Worm (Caenorhabditis elegans) whole organism, L4 larva: Measurements from ENCODE around the gene igcm-4.

Source experiments
- F49E8.2 ChIP-seq: sonication (generic microtip); optimal IDR thresholded peaks from 2 replicates; lab custom pipeline; 2016; ENCODE audit warnings: missing compliant biosample characterization, mild to moderate bottlenecking, missing genetic modification characterization, borderline replicate concordance
- T26A8.4 ChIP-seq: fragments of 200-800 bp; sonication (Bioruptor generic); IDR thresholded peaks from 2 replicates; pipeline ENCODE4 v1.3.6; 2022; ENCODE audit warnings: missing genetic modification characterization, missing compliant biosample characterization
- Y105C5A.15 ChIP-seq: fragments of 200-800 bp; sonication (Bioruptor generic); IDR thresholded peaks from 2 replicates; pipeline ENCODE4 v1.3.6; 2022; ENCODE audit warnings: missing genetic modification characterization, missing compliant biosample characterization
- aha-1 ChIP-seq: fragments of 150-350 bp; peaks from one replicate; lab custom pipeline; 2014; ENCODE audit warnings: missing biosample characterization, missing genetic modification characterization
- aly-2 ChIP-seq: sonication (generic microtip); optimal IDR thresholded peaks from 2 replicates; lab custom pipeline; 2018; ENCODE audit warnings: missing biosample characterization, missing genetic modification characterization
- ama-1 ChIP-seq: fragments of 150-350 bp; optimal IDR thresholded peaks from 2 replicates; lab custom pipeline; 2014; ENCODE audit warnings: inconsistent platforms, mixed read lengths
- arid-1 ChIP-seq: fragments of 200-800 bp; sonication (Bioruptor generic); conservative IDR thresholded peaks from 2 replicates; pipeline ENCODE4 v1.3.6; 2022; ENCODE audit warnings: missing genetic modification reagents, missing genetic modification characterization, missing compliant biosample characterization
- ceh-20 ChIP-seq: fragments of 200-800 bp; sonication (Bioruptor generic); IDR thresholded peaks from 2 replicates; pipeline ENCODE4 v1.3.6; 2022; ENCODE audit warnings: missing genetic modification reagents, missing genetic modification characterization, missing compliant biosample characterization
- ceh-62 ChIP-seq: sonication (generic microtip); optimal IDR thresholded peaks from 2 replicates; lab custom pipeline; 2017; ENCODE audit warnings: missing biosample characterization, missing genetic modification characterization
- daf-16 ChIP-seq, 3 experiments: sonication (generic microtip); optimal IDR thresholded peaks; 2 replicates each; lab custom pipeline; 2016 to 2017; ENCODE audit warnings: missing genetic modification characterization in 3 of 3, missing genetic modification reagents in 3 of 3, mild to moderate bottlenecking in 2 of 3, missing compliant biosample characterization in 2 of 3, missing biosample characterization in 1 of 3, moderate library complexity in 1 of 3
- dmd-6 ChIP-seq: fragments of 200-800 bp; sonication (Bioruptor generic); IDR thresholded peaks from 2 replicates; pipeline ENCODE4 v1.3.6; 2022; ENCODE audit warnings: missing genetic modification reagents, missing genetic modification characterization, missing compliant biosample characterization
- dpl-1 ChIP-seq: fragments of 150-350 bp; optimal IDR thresholded peaks from 2 replicates; lab custom pipeline; 2014; ENCODE audit warnings: missing biosample characterization, missing genetic modification reagents, missing genetic modification characterization
- duxl-1 ChIP-seq: sonication (generic microtip); optimal IDR thresholded peaks from 2 replicates; lab custom pipeline; 2016; ENCODE audit warnings: mild to moderate bottlenecking, missing genetic modification characterization, moderate library complexity, missing compliant biosample characterization; ENCODE audit not compliant: poor library complexity
- dve-1 ChIP-seq: sonication (generic microtip); optimal IDR thresholded peaks from 2 replicates; lab custom pipeline; 2017; ENCODE audit warnings: antibody characterized with exemption, mild to moderate bottlenecking, missing genetic modification characterization, missing compliant biosample characterization; ENCODE audit not compliant: insufficient read depth
- egl-27 ChIP-seq: sonication (generic microtip); optimal IDR thresholded peaks from 3 replicates; lab custom pipeline; 2017; ENCODE audit warnings: missing biosample characterization, missing genetic modification reagents, missing genetic modification characterization
- hlh-11 ChIP-seq: fragments of 200-800 bp; sonication (Bioruptor generic); optimal IDR thresholded peaks from 2 replicates; lab custom pipeline; 2018; ENCODE audit warnings: mild to moderate bottlenecking, missing genetic modification characterization, missing compliant biosample characterization
- hlh-30 ChIP-seq: sonication (generic microtip); optimal IDR thresholded peaks from 2 replicates; lab custom pipeline; 2017; ENCODE audit warnings: antibody characterized with exemption, mild to moderate bottlenecking, missing genetic modification characterization, missing compliant biosample characterization; ENCODE audit not compliant: insufficient read depth
- lin-1 ChIP-seq: fragments of 200-800 bp; sonication (Bioruptor generic); IDR thresholded peaks from 2 replicates; pipeline ENCODE4 v1.3.6; 2022; ENCODE audit warnings: missing genetic modification reagents, missing genetic modification characterization, missing compliant biosample characterization
- lin-29 ChIP-seq: fragments of 200-800 bp; sonication (Bioruptor generic); IDR thresholded peaks from 2 replicates; pipeline ENCODE4 v1.3.6; 2022; ENCODE audit warnings: missing genetic modification reagents, missing genetic modification characterization, missing compliant biosample characterization
- lin-38 ChIP-seq: fragments of 200-800 bp; sonication (Bioruptor generic); IDR thresholded peaks from 2 replicates; pipeline ENCODE4 v1.3.6; 2022; ENCODE audit warnings: missing genetic modification reagents, missing genetic modification characterization, missing compliant biosample characterization
- mdl-1 ChIP-seq, 2 experiments: fragments of 150-350 bp in 1 of 2; sonication (generic microtip) in 1 of 2; optimal IDR thresholded peaks; 2 replicates each; lab custom pipeline; 2014 to 2017; ENCODE audit warnings: missing biosample characterization in 2 of 2, missing genetic modification characterization in 2 of 2
- mep-1 ChIP-seq: fragments of 150-350 bp; sonication (generic microtip); optimal IDR thresholded peaks from 3 replicates; lab custom pipeline; 2014; ENCODE audit warnings: missing biosample characterization, missing genetic modification characterization
- mes-2 ChIP-seq: sonication (generic microtip); optimal IDR thresholded peaks from 2 replicates; lab custom pipeline; 2016; ENCODE audit warnings: missing genotype, mild to moderate bottlenecking, missing genetic modification characterization, missing compliant biosample characterization; ENCODE audit not compliant: poor library complexity, severe bottlenecking
- mxl-2 ChIP-seq: fragments of 200-800 bp; sonication (Bioruptor generic); conservative IDR thresholded peaks from 2 replicates; pipeline ENCODE4 v1.3.6; 2022; ENCODE audit warnings: missing genetic modification reagents, missing genetic modification characterization, missing compliant biosample characterization
- mxl-3 ChIP-seq: fragments of 200-800 bp; sonication (Bioruptor generic); optimal IDR thresholded peaks from 2 replicates; lab custom pipeline; 2018; ENCODE audit warnings: mild to moderate bottlenecking, missing genetic modification characterization, missing compliant biosample characterization
- nhr-102 ChIP-seq: sonication (generic microtip); optimal IDR thresholded peaks from 2 replicates; lab custom pipeline; 2016; ENCODE audit warnings: mild to moderate bottlenecking, missing genetic modification characterization, moderate library complexity, missing compliant biosample characterization
- nhr-28 ChIP-seq: fragments of 150-350 bp; optimal IDR thresholded peaks from 2 replicates; lab custom pipeline; 2014; ENCODE audit warnings: missing biosample characterization, missing genetic modification characterization
- nhr-48 ChIP-seq: sonication (generic microtip); optimal IDR thresholded peaks from 2 replicates; lab custom pipeline; 2016; ENCODE audit warnings: mild to moderate bottlenecking, missing genetic modification characterization, missing compliant biosample characterization
- nhr-6 ChIP-seq: fragments of 150-350 bp; optimal IDR thresholded peaks from 2 replicates; lab custom pipeline; 2014; ENCODE audit warnings: missing biosample characterization, missing genetic modification characterization
- php-3 ChIP-seq: fragments of 200-800 bp; sonication (Bioruptor generic); IDR thresholded peaks from 2 replicates; pipeline ENCODE4 v1.3.6; 2022; ENCODE audit warnings: missing genetic modification reagents, missing genetic modification characterization, missing compliant biosample characterization
- pqm-1 ChIP-seq: sonication (generic microtip); optimal IDR thresholded peaks from 2 replicates; lab custom pipeline; 2017; ENCODE audit warnings: missing biosample characterization, missing genetic modification characterization
- set-16 ChIP-seq: fragments of 200-800 bp; sonication (Bioruptor generic); IDR thresholded peaks from 2 replicates; pipeline ENCODE4 v1.3.6; 2022; ENCODE audit warnings: missing genetic modification reagents, missing genetic modification characterization, missing compliant biosample characterization
- snpc-1.2 ChIP-seq: fragments of 200-800 bp; sonication (Bioruptor generic); IDR thresholded peaks from 2 replicates; pipeline ENCODE4 v1.3.6; 2022; ENCODE audit warnings: missing genetic modification reagents, missing genetic modification characterization, missing compliant biosample characterization
- tra-1 ChIP-seq: fragments of 200-800 bp; sonication (Bioruptor generic); IDR thresholded peaks from 2 replicates; pipeline ENCODE4 v1.3.6; 2022; ENCODE audit warnings: missing genetic modification reagents, missing genetic modification characterization, missing compliant biosample characterization
- unc-130 ChIP-seq: sonication (generic microtip); optimal IDR thresholded peaks from 2 replicates; lab custom pipeline; 2016; ENCODE audit warnings: missing genetic modification reagents, missing genetic modification characterization, missing compliant biosample characterization
- unc-62 ChIP-seq, 3 experiments: fragments of 150-350 bp in 1 of 3; sonication (generic microtip); optimal IDR thresholded peaks in 2 of 3; peaks in 1 of 3; 1 replicate in 1 of 3; 2 replicates in 2 of 3; lab custom pipeline; 2014 to 2017; ENCODE audit warnings: missing biosample characterization in 3 of 3, missing genetic modification characterization in 3 of 3, missing genetic modification reagents in 3 of 3, missing genotype in 1 of 3
- zfp-3 ChIP-seq: fragments of 200-800 bp; sonication (Bioruptor generic); conservative IDR thresholded peaks from 2 replicates; pipeline ENCODE4 v1.3.6; 2022; ENCODE audit warnings: missing genetic modification reagents, missing genetic modification characterization, missing compliant biosample characterization
- zip-11 ChIP-seq: fragments of 200-800 bp; sonication (Bioruptor generic); IDR thresholded peaks from 2 replicates; pipeline ENCODE4 v1.3.6; 2022; ENCODE audit warnings: missing genetic modification characterization, missing compliant biosample characterization

The igcm-4 gene

ce11 chrX:2046124-2046722 is at the start of gene igcm-4:
igcm-4 (minus strand) TSS chrX:2046360.
- TF ChIP-seq ceh-20 (peak; percentile 46; the same call in 1 of the 2 replicates), unc-62 (GFP tag; optimal IDR thresholded peaks at IDR 0.05 in 1 of 2; lab: Kevin White, UChicago) (peak in 1 of 2 experiments; percentile 46), unc-62 (tag; optimal IDR thresholded peaks at IDR 0.05; lab: Kevin White, UChicago) (no peak), nhr-102 (no peak), snpc-1.2 (no peak), zip-11 (GFP tag; lab: Robert Waterston, UW) (no peak), ama-1 (lab: Kevin White, UChicago) (no peak), lin-1 (no peak), unc-130 (GFP tag; lab: Kevin White, UChicago) (no peak)
- TF ChIP-seq, all 104 proteins: peak for 2

- TF ChIP-seq unc-62 (GFP tag; optimal IDR thresholded peaks at IDR 0.05 in 1 of 2; lab: Kevin White, UChicago) (peak in 1 of 2 experiments; percentile 79), unc-62 (tag; optimal IDR thresholded peaks at IDR 0.05; lab: Kevin White, UChicago) (no peak), egl-27 (tag; lab: Kevin White, UChicago) (no peak), zfp-3 (GFP tag; lab: Robert Waterston, UW) (no peak), set-16 (GFP tag; lab: Robert Waterston, UW) (peak; percentile 70), lin-38 (no peak), hlh-11 (tag; lab: Kevin White, UChicago) (no peak)
Observed at ce11 chrX:2094094-2094493, 47.9 kb upstream of the igcm-4 start.

- TF ChIP-seq mxl-2 (GFP tag; lab: Robert Waterston, UW) (no peak), F49E8.2 (no peak), lin-29 (no peak), arid-1 (GFP tag; lab: Robert Waterston, UW) (no peak), nhr-6 (tag; lab: Kevin White, UChicago) (no peak), Y105C5A.15 (GFP tag; lab: Robert Waterston, UW) (no peak), aha-1 (tag; lab: Kevin White, UChicago) (peak; percentile 43)
Observed at ce11 chrX:2093169-2093568, 47.0 kb upstream of the igcm-4 start, which contains the start of gene col-164. col-164 (plus strand) TSS chrX:2093469.

- TF ChIP-seq tra-1 (GFP tag; lab: Robert Waterston, UW) (0 out of 2 replicates have a peak, but pooled peaks have one; percentile 32), nhr-28 (tag; lab: Kevin White, UChicago) (peak; percentile 51), dve-1 (tag; lab: Kevin White, UChicago) (peak; percentile 73), hlh-30 (tag; lab: Kevin White, UChicago) (peak; percentile 81), pqm-1 (tag; lab: Kevin White, UChicago) (peak; percentile 60), ceh-62 (tag; lab: Kevin White, UChicago) (no peak), T26A8.4 (GFP tag; lab: Robert Waterston, UW) (0 out of 2 replicates have a peak, but pooled peaks have one; percentile 26), nhr-48 (no peak), mep-1 (peak; percentile 58), duxl-1 (tag; lab: Kevin White, UChicago) (peak; percentile 29), aly-2 (no peak), php-3 (GFP tag; lab: Robert Waterston, UW) (0 out of 2 replicates have a peak, but pooled peaks have one; percentile 62), dpl-1 (GFP tag; lab: Kevin White, UChicago) (no peak), snpc-1.2 (no peak), hlh-11 (tag; lab: Kevin White, UChicago) (peak; percentile 68), mes-2 (peak; percentile 39), dmd-6 (peak; percentile 60), daf-16 (GFP tag; optimal IDR thresholded peaks at IDR 0.05; lab: Kevin White, UChicago) (no peak), daf-16 (tag; optimal IDR thresholded peaks at IDR 0.05; lab: Kevin White, UChicago) (peak; percentile 94), aha-1 (tag; lab: Kevin White, UChicago) (peak; percentile 91), mxl-3 (GFP tag; lab: Kevin White, UChicago) (peak; percentile 39), mdl-1 (tag; optimal IDR thresholded peaks at IDR 0.05; lab: Kevin White, UChicago) (peak in 1 of 2 experiments; percentile 15)
- TF ChIP-seq, all 104 proteins: peak for 16
Observed at ce11 chrX:2090493-2090892, 44.3 kb upstream of the igcm-4 start.
